Worm (Caenorhabditis elegans) whole organism, late embryonic: ENCODE data around the gene srh-136.

ENCODE experiments used
- ama-1 ChIP-seq: fragments of 150-350 bp; optimal IDR thresholded peaks from 2 replicates; lab custom pipeline; 2014
- ceh-18 ChIP-seq: sonication (generic microtip); optimal IDR thresholded peaks from 2 replicates; lab custom pipeline; 2016; ENCODE audit warnings: missing genetic modification characterization, missing compliant biosample characterization
- ceh-6 ChIP-seq: fragments of 200-800 bp; sonication (Bioruptor generic); optimal IDR thresholded peaks from 2 replicates; lab custom pipeline; 2018; ENCODE audit warnings: mild to moderate bottlenecking, missing genetic modification characterization, missing compliant biosample characterization
- che-1 ChIP-seq: sonication (generic microtip); optimal IDR thresholded peaks from 2 replicates; lab custom pipeline; 2016; ENCODE audit warnings: mild to moderate bottlenecking, missing genetic modification characterization, missing compliant biosample characterization
- dmd-4 ChIP-seq: sonication (generic microtip); optimal IDR thresholded peaks from 2 replicates; lab custom pipeline; 2016; ENCODE audit warnings: borderline replicate concordance, missing genetic modification characterization, missing compliant biosample characterization
- elt-2 ChIP-seq: sonication (generic microtip); optimal IDR thresholded peaks from 2 replicates; lab custom pipeline; 2016; ENCODE audit warnings: missing genetic modification reagents, missing genetic modification characterization, missing compliant biosample characterization
- fkh-10 ChIP-seq: fragments of 150-350 bp; optimal IDR thresholded peaks from 2 replicates; lab custom pipeline; 2014; ENCODE audit warnings: missing biosample characterization, missing genetic modification reagents, missing genetic modification characterization
- hlh-15 ChIP-seq: sonication (generic microtip); optimal IDR thresholded peaks from 2 replicates; lab custom pipeline; 2016; ENCODE audit warnings: missing genetic modification characterization, missing compliant biosample characterization
- hlh-30 ChIP-seq: sonication (generic microtip); optimal IDR thresholded peaks from 2 replicates; lab custom pipeline; 2017; ENCODE audit warnings: antibody characterized with exemption, missing genetic modification characterization, missing compliant biosample characterization; ENCODE audit not compliant: insufficient read depth
- nhr-11 ChIP-seq: fragments of 150-350 bp; optimal IDR thresholded peaks from 2 replicates; lab custom pipeline; 2014; ENCODE audit warnings: missing biosample characterization, missing genetic modification characterization
- npax-4 ChIP-seq: sonication (generic microtip); optimal IDR thresholded peaks from 2 replicates; lab custom pipeline; 2016; ENCODE audit warnings: missing genetic modification characterization, missing compliant biosample characterization
- pha-4 ChIP-seq: fragments of 150-350 bp; optimal IDR thresholded peaks from 2 replicates; lab custom pipeline; 2018; ENCODE audit warnings: missing biosample characterization, missing genetic modification reagents, missing genetic modification characterization
- unc-42 ChIP-seq: sonication (generic microtip); optimal IDR thresholded peaks from 2 replicates; lab custom pipeline; 2016; ENCODE audit warnings: missing genotype, missing genetic modification characterization, missing compliant biosample characterization
- unc-55 ChIP-seq: sonication (generic microtip); optimal IDR thresholded peaks from 2 replicates; lab custom pipeline; 2017; ENCODE audit warnings: missing biosample characterization, missing genetic modification reagents, missing genetic modification characterization

DNA sequence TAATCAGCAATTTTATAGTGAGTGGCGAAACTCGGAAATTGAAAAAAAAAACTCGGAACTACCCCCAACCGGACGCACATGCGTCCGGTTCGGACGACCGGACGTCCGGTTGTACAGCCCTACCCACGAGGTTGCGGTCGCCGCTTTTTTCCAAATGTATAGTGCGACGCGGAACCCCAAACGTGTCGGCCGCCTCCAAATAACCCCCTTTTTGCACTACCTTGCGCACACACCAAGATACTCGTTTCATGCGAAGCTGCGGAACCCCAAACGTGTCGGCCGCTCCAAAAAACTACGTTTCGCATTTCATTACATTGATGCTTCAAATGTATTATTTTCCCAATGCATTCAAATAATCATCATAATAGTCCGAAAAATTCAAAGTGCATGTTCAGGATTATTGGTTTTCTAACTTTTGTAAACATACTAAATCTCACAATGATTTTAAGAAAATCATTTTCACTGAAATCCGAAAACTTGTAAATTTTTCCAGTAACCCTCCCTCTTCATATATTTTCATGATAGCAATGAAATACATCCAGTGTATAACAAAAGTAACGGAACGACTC, 25.3 kb downstream of the srh-136 start, which contains the start of gene srw-35:
- TF ChIP-seq unc-42 = no peak
- TF ChIP-seq che-1 (tag; lab: Kevin White, UChicago) = no peak
- no peak for TF ChIP-seq fkh-10 (GFP tag; lab: Kevin White, UChicago)
- TF ChIP-seq ceh-18 (tag; lab: Kevin White, UChicago) = no peak
- no peak for TF ChIP-seq hlh-15
- TF ChIP-seq ceh-6 (GFP tag; lab: Kevin White, UChicago) = no peak
- TF ChIP-seq ama-1 = no peak
- no peak for TF ChIP-seq unc-55 (GFP tag; lab: Kevin White, UChicago)
- no peak for TF ChIP-seq pha-4 (tag; lab: Kevin White, UChicago)
- TF ChIP-seq elt-2 (tag; lab: Kevin White, UChicago) = no peak
- no peak for TF ChIP-seq npax-4 (tag; lab: Kevin White, UChicago)
- TF ChIP-seq nhr-11 (tag; lab: Kevin White, UChicago) = no peak
- TF ChIP-seq hlh-30 = no peak
- no peak for TF ChIP-seq dmd-4 (tag; lab: Kevin White, UChicago)
